Worm (Caenorhabditis elegans): Measurements from ENCODE around the gene madf-8.

- no peak for TF ChIP-seq zag-1 (tag; optimal IDR thresholded peaks at IDR 0.05)
- TF ChIP-seq unc-62 (GFP tag; optimal IDR thresholded peaks at IDR 0.05) = no peak
- TF ChIP-seq ama-1 (optimal IDR thresholded peaks at IDR 0.05) = no peak
- no peak for TF ChIP-seq R02D3.7 (tag; optimal IDR thresholded peaks at IDR 0.05)
- no peak for TF ChIP-seq ZK546.5 (tag; optimal IDR thresholded peaks at IDR 0.05)
- no peak for TF ChIP-seq ztf-11 (tag; optimal IDR thresholded peaks at IDR 0.05)
- no peak for TF ChIP-seq blmp-1 (tag; optimal IDR thresholded peaks at IDR 0.05; ENCODE audit: insufficient read depth)
- TF ChIP-seq nhr-12 (tag; optimal IDR thresholded peaks at IDR 0.05) = no peak
- TF ChIP-seq lin-11 (tag; optimal IDR thresholded peaks at IDR 0.05) = no peak
- no peak for TF ChIP-seq elt-3 (tag; optimal IDR thresholded peaks at IDR 0.05)
Measured at ce11 chrIII:3644075-3644474, 6.6 kb downstream of the madf-8 start, which contains the start of gene unc-93.

Measured in whole organism, L2 larva.